Worm (Caenorhabditis elegans) whole organism, mixed stage, embryonic: ENCODE results near the gene C38C3.3.

Source experiments
- M03D4.4 ChIP-seq: sonication (generic microtip); optimal IDR thresholded peaks from 2 replicates; lab custom pipeline; 2017; ENCODE audit warnings: mild to moderate bottlenecking, missing genetic modification characterization, missing compliant biosample characterization
- bed-3 ChIP-seq: fragments of 200-800 bp; sonication (Bioruptor generic); optimal IDR thresholded peaks from 3 replicates; lab custom pipeline; 2018; ENCODE audit warnings: mild to moderate bottlenecking, missing genetic modification characterization, moderate library complexity, missing compliant biosample characterization
- blmp-1 ChIP-seq: fragments of 150-350 bp; optimal IDR thresholded peaks from 2 replicates; lab custom pipeline; 2014; ENCODE audit warnings: missing biosample characterization, missing genetic modification characterization
- ceh-39 ChIP-seq: fragments of 150-350 bp; optimal IDR thresholded peaks from 2 replicates; lab custom pipeline; 2014; ENCODE audit warnings: missing biosample characterization, missing genetic modification characterization
- ceh-43 ChIP-seq: fragments of 200-800 bp; sonication (Bioruptor generic); optimal IDR thresholded peaks from 2 replicates; lab custom pipeline; 2018; ENCODE audit warnings: mild to moderate bottlenecking, missing genetic modification characterization, moderate library complexity, missing compliant biosample characterization
- ceh-83 ChIP-seq: fragments of 200-800 bp; sonication (Bioruptor generic); optimal IDR thresholded peaks from 2 replicates; lab custom pipeline; 2018; ENCODE audit warnings: mild to moderate bottlenecking, missing genetic modification characterization, missing compliant biosample characterization
- ces-1 ChIP-seq: fragments of 150-350 bp; optimal IDR thresholded peaks from 2 replicates; lab custom pipeline; 2014; ENCODE audit warnings: missing biosample characterization, missing genetic modification reagents, missing genetic modification characterization
- cnd-1 ChIP-seq: fragments of 200-800 bp; sonication (Bioruptor generic); optimal IDR thresholded peaks from 2 replicates; lab custom pipeline; 2018; ENCODE audit warnings: mild to moderate bottlenecking, missing genetic modification characterization, missing compliant biosample characterization
- drap-1 ChIP-seq: fragments of 200-800 bp; sonication (Bioruptor generic); optimal IDR thresholded peaks from 3 replicates; lab custom pipeline; 2018; ENCODE audit warnings: mild to moderate bottlenecking, missing genetic modification characterization, missing compliant biosample characterization
- elt-1 ChIP-seq: sonication (generic microtip); optimal IDR thresholded peaks from 2 replicates; lab custom pipeline; 2017; ENCODE audit warnings: missing genetic modification characterization, mild to moderate bottlenecking, missing compliant biosample characterization, antibody characterized with exemption, moderate library complexity, borderline replicate concordance; ENCODE audit not compliant: insufficient read depth
- flh-1 ChIP-seq: fragments of 200-800 bp; sonication (Bioruptor generic); optimal IDR thresholded peaks from 2 replicates; lab custom pipeline; 2018; ENCODE audit warnings: mild to moderate bottlenecking, missing genetic modification characterization, moderate library complexity, missing compliant biosample characterization
- ham-2 ChIP-seq: fragments of 200-800 bp; sonication (Bioruptor generic); optimal IDR thresholded peaks from 2 replicates; lab custom pipeline; 2018; ENCODE audit warnings: mild to moderate bottlenecking, missing genetic modification characterization, missing compliant biosample characterization
- hlh-1 ChIP-seq: fragments of 150-350 bp; optimal IDR thresholded peaks from 2 replicates; lab custom pipeline; 2014; ENCODE audit warnings: missing biosample characterization, missing genetic modification reagents, missing genetic modification characterization
- lin-13 ChIP-seq: fragments of 150-350 bp; optimal IDR thresholded peaks from 2 replicates; lab custom pipeline; 2014; ENCODE audit warnings: missing biosample characterization, missing genetic modification characterization
- lin-32 ChIP-seq: fragments of 200-800 bp; sonication (Bioruptor generic); optimal IDR thresholded peaks from 2 replicates; lab custom pipeline; 2018; ENCODE audit warnings: mild to moderate bottlenecking, missing genetic modification characterization, missing compliant biosample characterization
- lsy-2 ChIP-seq: fragments of 150-350 bp; optimal IDR thresholded peaks from 2 replicates; lab custom pipeline; 2014; ENCODE audit warnings: missing biosample characterization, missing genetic modification characterization
- mab-5 ChIP-seq: fragments of 150-350 bp; optimal IDR thresholded peaks from 2 replicates; lab custom pipeline; 2014; ENCODE audit warnings: missing biosample characterization, missing genetic modification characterization
- mep-1 ChIP-seq: fragments of 150-350 bp; optimal IDR thresholded peaks from 2 replicates; lab custom pipeline; 2017; ENCODE audit warnings: missing biosample characterization, missing genetic modification reagents, missing genetic modification characterization, inconsistent platforms
- nhr-12 ChIP-seq: fragments of 150-350 bp; optimal IDR thresholded peaks from 2 replicates; lab custom pipeline; 2014; ENCODE audit warnings: missing biosample characterization, missing genetic modification characterization
- nhr-2 ChIP-seq: fragments of 150-350 bp; optimal IDR thresholded peaks from 2 replicates; lab custom pipeline; 2014; ENCODE audit warnings: missing biosample characterization, missing genetic modification characterization
- nhr-237 ChIP-seq: fragments of 150-350 bp; optimal IDR thresholded peaks from 2 replicates; lab custom pipeline; 2014; ENCODE audit warnings: missing biosample characterization, missing genetic modification characterization
- nhr-28 ChIP-seq: fragments of 150-350 bp; optimal IDR thresholded peaks from 2 replicates; lab custom pipeline; 2014; ENCODE audit warnings: missing biosample characterization, missing genetic modification characterization
- pha-4 ChIP-seq: fragments of 150-350 bp; optimal IDR thresholded peaks from 2 replicates; lab custom pipeline; 2018; ENCODE audit warnings: missing biosample characterization, missing genetic modification reagents, missing genetic modification characterization
- sem-2 ChIP-seq: fragments of 200-800 bp; sonication (Bioruptor generic); optimal IDR thresholded peaks from 2 replicates; lab custom pipeline; 2018; ENCODE audit warnings: mild to moderate bottlenecking, missing genetic modification characterization, missing compliant biosample characterization
- snpc-4 ChIP-seq: fragments of 150-350 bp; optimal IDR thresholded peaks from 2 replicates; lab custom pipeline; 2014; ENCODE audit warnings: missing biosample characterization, missing genetic modification characterization
- sptf-1 ChIP-seq: sonication (generic microtip); optimal IDR thresholded peaks from 2 replicates; lab custom pipeline; 2017; ENCODE audit warnings: mild to moderate bottlenecking, missing genetic modification characterization, moderate library complexity, missing compliant biosample characterization
- tbx-8 ChIP-seq: fragments of 200-800 bp; sonication (Bioruptor generic); optimal IDR thresholded peaks from 2 replicates; lab custom pipeline; 2018; ENCODE audit warnings: mild to moderate bottlenecking, missing genetic modification characterization, moderate library complexity, missing compliant biosample characterization
- unc-120 ChIP-seq: sonication (generic microtip); optimal IDR thresholded peaks from 2 replicates; lab custom pipeline; 2017; ENCODE audit warnings: missing genetic modification characterization, missing compliant biosample characterization; ENCODE audit not compliant: poor library complexity, severe bottlenecking
- unc-39 ChIP-seq: fragments of 150-350 bp; optimal IDR thresholded peaks from 2 replicates; lab custom pipeline; 2014; ENCODE audit warnings: missing biosample characterization, missing genetic modification characterization
- unc-62 ChIP-seq: fragments of 150-350 bp; optimal IDR thresholded peaks from 2 replicates; lab custom pipeline; 2014; ENCODE audit warnings: missing biosample characterization, missing genetic modification reagents, missing genetic modification characterization
- zip-8 ChIP-seq: fragments of 150-350 bp; optimal IDR thresholded peaks from 2 replicates; lab custom pipeline; 2014; ENCODE audit warnings: missing biosample characterization, missing genetic modification characterization
- ztf-11 ChIP-seq: fragments of 150-350 bp; optimal IDR thresholded peaks from 2 replicates; lab custom pipeline; 2014; ENCODE audit warnings: missing biosample characterization, missing genetic modification characterization

The C38C3.3 gene

DNA sequence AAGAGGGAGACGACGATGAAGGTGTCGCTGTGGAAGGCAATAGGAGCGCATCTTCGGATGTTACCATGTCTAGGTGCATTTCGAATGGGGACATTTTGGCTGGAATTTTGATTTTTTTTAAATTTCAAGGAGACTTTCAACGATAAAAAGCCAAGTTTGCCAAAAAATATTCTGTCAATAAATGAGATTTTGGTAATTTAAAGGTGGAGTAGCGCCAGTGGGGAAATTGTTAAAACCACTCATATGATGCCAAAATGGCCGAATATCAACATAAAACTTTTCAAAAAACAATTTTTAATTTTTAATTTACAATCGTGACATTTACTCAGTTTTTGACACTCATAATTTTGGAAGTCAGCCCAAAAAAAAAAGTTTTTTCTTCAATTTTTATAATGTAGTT is 16.1 kb downstream of the C38C3.3 start, which contains the start of gene nhr-260:
TSS of gene nhr-260 (minus strand) at position 101 of the 400 bp plus-strand sequence.
- TF ChIP-seq mep-1 (tag; lab: Kevin White, UChicago): no peak
- no peak for TF ChIP-seq M03D4.4
- TF ChIP-seq ceh-83: no peak
- TF ChIP-seq nhr-2: no peak
- TF ChIP-seq ceh-39 (tag; lab: Kevin White, UChicago): no peak
- TF ChIP-seq flh-1 (GFP tag; lab: Kevin White, UChicago): no peak
- no peak for TF ChIP-seq lin-13 (tag; lab: Kevin White, UChicago)
- TF ChIP-seq sptf-1 (tag; lab: Kevin White, UChicago): no peak
- TF ChIP-seq hlh-1 (tag; lab: Kevin White, UChicago): no peak
- no peak for TF ChIP-seq cnd-1 (tag; lab: Kevin White, UChicago)
- no peak for TF ChIP-seq unc-120 (tag; lab: Kevin White, UChicago)
- TF ChIP-seq pha-4 (tag; lab: Kevin White, UChicago): no peak
- TF ChIP-seq nhr-237: no peak
- TF ChIP-seq, all 35 proteins: peak for 0

DNA sequence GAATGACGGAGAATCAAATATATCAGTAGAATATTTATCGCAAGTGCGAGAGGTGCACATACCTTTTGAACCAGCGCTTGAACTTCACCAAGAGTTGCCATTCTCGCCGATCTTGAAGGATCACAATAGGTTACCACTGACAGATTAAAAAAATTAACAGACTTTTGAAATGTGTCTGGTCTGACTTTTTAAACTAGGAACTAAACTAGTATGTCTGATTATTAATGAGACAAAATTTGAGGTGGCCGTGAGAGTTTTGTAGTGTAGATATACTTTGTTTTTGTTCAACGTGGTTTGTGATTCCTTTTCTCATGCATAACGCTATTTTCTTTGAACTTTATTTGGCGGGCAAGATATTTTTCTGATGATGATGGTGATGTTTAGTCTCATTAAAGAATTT is 26.4 kb downstream of the C38C3.3 start, which contains the start of gene str-240:
TSS of gene str-240 (minus strand) at position 101 of the 400 bp plus-strand sequence.
- no peak for TF ChIP-seq M03D4.4
- TF ChIP-seq drap-1: no peak
- no peak for TF ChIP-seq bed-3 (GFP tag; lab: Kevin White, UChicago)
- TF ChIP-seq ztf-11: no peak
- TF ChIP-seq ham-2: no peak
- no peak for TF ChIP-seq snpc-4 (tag; lab: Kevin White, UChicago)
- TF ChIP-seq lin-32: no peak
- TF ChIP-seq unc-120 (tag; lab: Kevin White, UChicago): no peak
- no peak for TF ChIP-seq elt-1 (tag; lab: Kevin White, UChicago)
- no peak for TF ChIP-seq ceh-43 (GFP tag; lab: Kevin White, UChicago)
- TF ChIP-seq ceh-39 (tag; lab: Kevin White, UChicago): no peak
- no peak for TF ChIP-seq mab-5 (tag; lab: Kevin White, UChicago)
- TF ChIP-seq nhr-28 (tag; lab: Kevin White, UChicago): no peak
- no peak for TF ChIP-seq mep-1 (tag; lab: Kevin White, UChicago)
- no peak for TF ChIP-seq zip-8
- TF ChIP-seq sptf-1 (tag; lab: Kevin White, UChicago): no peak
- TF ChIP-seq hlh-1 (tag; lab: Kevin White, UChicago): no peak
- no peak for TF ChIP-seq sem-2 (GFP tag; lab: Kevin White, UChicago)
- TF ChIP-seq flh-1 (GFP tag; lab: Kevin White, UChicago): no peak
- TF ChIP-seq lsy-2 (tag; lab: Kevin White, UChicago): no peak
- TF ChIP-seq, all 35 proteins: peak for 0

DNA sequence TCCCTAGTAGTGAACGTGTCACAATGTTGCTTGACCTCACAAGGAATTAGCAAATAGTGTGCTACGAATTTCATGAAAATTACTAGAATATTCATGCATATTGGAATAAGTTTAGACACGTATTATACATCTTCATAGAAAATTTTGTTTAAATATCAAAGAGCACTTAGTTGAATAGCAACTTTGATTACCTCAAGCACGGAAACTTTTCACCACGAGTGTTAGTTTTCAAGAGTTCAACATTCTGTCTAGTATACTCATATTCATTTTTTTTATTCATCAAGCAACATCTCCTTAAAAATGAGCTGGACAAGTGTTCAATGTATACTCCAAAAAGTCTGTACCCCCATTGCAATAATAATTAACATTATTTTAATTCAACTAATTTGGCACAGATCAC is 27.1 kb downstream of the C38C3.3 start, which contains the start of gene str-243:
TSS of gene str-243 (plus strand) at position 301 of the 400 bp plus-strand sequence.
- TF ChIP-seq zip-8 (no peak), blmp-1 (tag; lab: Kevin White, UChicago) (no peak), unc-62 (no peak), hlh-1 (tag; lab: Kevin White, UChicago) (no peak), lin-13 (tag; lab: Kevin White, UChicago) (no peak), pha-4 (tag; lab: Kevin White, UChicago) (no peak), elt-1 (tag; lab: Kevin White, UChicago) (no peak), unc-120 (tag; lab: Kevin White, UChicago) (no peak), tbx-8 (GFP tag; lab: Kevin White, UChicago) (no peak), M03D4.4 (no peak), nhr-12 (tag; lab: Kevin White, UChicago) (no peak), ceh-83 (no peak), mab-5 (tag; lab: Kevin White, UChicago) (no peak), lin-32 (no peak), ces-1 (GFP tag; lab: Kevin White, UChicago) (no peak), unc-39 (no peak), ceh-39 (tag; lab: Kevin White, UChicago) (no peak)

DNA sequence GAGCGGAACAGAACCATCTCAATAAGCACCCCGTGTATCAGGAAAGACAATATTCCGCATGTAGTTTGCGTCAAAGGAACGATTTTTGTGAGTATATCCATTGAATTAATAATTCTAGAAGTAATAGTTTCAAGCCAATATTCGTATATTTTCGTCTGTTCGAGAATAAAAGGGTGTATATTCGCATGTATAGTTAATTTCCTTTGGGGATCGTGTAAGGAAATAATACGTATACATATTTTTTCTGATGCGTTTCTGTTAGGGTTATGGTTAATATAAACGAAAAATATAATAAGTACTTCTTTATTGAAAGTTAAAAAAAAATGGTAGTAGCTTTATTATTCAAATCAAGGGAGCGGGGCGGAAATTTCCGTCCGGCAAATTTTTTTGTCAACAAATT is 32.6 kb downstream of the C38C3.3 start, which contains the start of gene str-236:
TSS of gene str-236 (minus strand) at position 101 of the 400 bp plus-strand sequence.
- TF ChIP-seq ceh-83: no peak
- no peak for TF ChIP-seq lin-13 (tag; lab: Kevin White, UChicago)
- no peak for TF ChIP-seq lsy-2 (tag; lab: Kevin White, UChicago)
- no peak for TF ChIP-seq ztf-11
- no peak for TF ChIP-seq mab-5 (tag; lab: Kevin White, UChicago)
- no peak for TF ChIP-seq nhr-12 (tag; lab: Kevin White, UChicago)
